Fruit fly (Drosophila melanogaster): ENCODE measurements around the gene Sgp.

DNA sequence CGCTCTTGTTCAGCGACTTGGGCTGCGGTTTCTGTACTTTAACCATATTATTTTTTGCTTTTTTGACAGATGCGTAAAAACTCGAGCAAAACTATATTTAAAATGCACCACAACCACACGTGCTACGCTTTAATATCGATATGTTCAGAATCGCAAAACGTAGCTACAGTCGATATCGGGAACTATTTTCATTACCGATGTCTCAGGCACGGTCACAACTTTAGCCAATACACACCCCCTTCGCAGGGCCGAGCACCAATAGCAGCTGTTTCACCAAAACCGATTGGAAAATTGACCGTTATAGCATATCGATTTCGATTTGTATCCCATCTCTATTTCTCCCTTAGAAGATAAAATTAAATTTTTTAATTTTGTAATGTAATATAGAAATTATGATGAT lies 7.8 kb upstream of the Sgp start, which contains the start of gene CG13096:
- no peak for TF ChIP-seq kay (GFP tag; ENCODE audit: borderline replicate concordance)
- peak; percentile 53 for TF ChIP-seq ovo (GFP tag; optimal IDR thresholded peaks at IDR 0.05)
- no peak for TF ChIP-seq cnc (optimal IDR thresholded peaks at IDR 0.05)
- TF ChIP-seq CG7045 (GFP tag; optimal IDR thresholded peaks at IDR 0.05) = no peak

Measured in whole organism, adult.